Worm (Caenorhabditis elegans): ENCODE data around the gene dhhc-9.

Gene dhhc-9

DNA sequence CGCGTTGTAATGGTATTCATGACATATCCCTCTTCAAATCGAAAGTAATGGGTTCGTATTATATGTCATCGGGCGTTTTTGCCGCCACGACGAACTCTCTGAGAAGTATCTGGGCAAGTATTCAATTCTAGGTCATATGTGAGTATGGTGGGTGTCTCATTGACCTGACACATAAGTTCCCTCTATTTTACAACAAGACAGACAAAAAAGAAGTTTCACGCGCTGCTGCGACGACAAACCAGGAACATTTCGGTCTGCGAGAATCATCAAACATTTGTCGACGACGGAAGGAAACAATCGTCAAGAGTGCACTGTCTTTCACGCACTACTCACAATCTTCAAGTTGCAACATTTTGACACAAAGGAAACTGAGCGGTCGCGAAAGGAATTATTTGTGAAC, 23.4 kb upstream of the dhhc-9 start:
- no peak for TF ChIP-seq ceh-91 (GFP tag; IDR thresholded peaks at IDR 0.05)
- TF ChIP-seq T07F8.4 (tag; optimal IDR thresholded peaks at IDR 0.05): no peak
- TF ChIP-seq F37B4.10 (GFP tag; IDR thresholded peaks at IDR 0.05): no peak
- TF ChIP-seq unc-130 (GFP tag; optimal IDR thresholded peaks at IDR 0.05): no peak
- no peak for TF ChIP-seq nhr-80 (tag; optimal IDR thresholded peaks at IDR 0.05)
- no peak for TF ChIP-seq mxl-1 (tag; optimal IDR thresholded peaks at IDR 0.05)
- no peak for TF ChIP-seq atf-7 (tag; optimal IDR thresholded peaks at IDR 0.05)
- no peak for TF ChIP-seq snpc-1.3 (tag; optimal IDR thresholded peaks at IDR 0.05; ENCODE audit: insufficient read depth)
- no peak for TF ChIP-seq Y56A3A.18 (GFP tag; IDR thresholded peaks at IDR 0.05)

- TF ChIP-seq ama-1 (optimal IDR thresholded peaks at IDR 0.05): no peak
- TF ChIP-seq ama-1 (GFP tag; optimal IDR thresholded peaks at IDR 0.05): no peak
- peak; percentile 47 for TF ChIP-seq ets-4 (GFP tag; optimal IDR thresholded peaks at IDR 0.05)
- peak; percentile 76 for TF ChIP-seq unc-62 (GFP tag; optimal IDR thresholded peaks at IDR 0.05)
- TF ChIP-seq bed-2 (GFP tag; IDR thresholded peaks at IDR 0.05): no peak
- TF ChIP-seq let-526 (GFP tag; IDR thresholded peaks at IDR 0.05): no peak
- peak; percentile 96 for TF ChIP-seq nhr-80 (tag; optimal IDR thresholded peaks at IDR 0.05)
- peak; percentile 13 for TF ChIP-seq chd-7 (tag; optimal IDR thresholded peaks at IDR 0.05)
- no peak for TF ChIP-seq madf-10 (tag; optimal IDR thresholded peaks at IDR 0.05)
- peak; percentile 12 for TF ChIP-seq nhr-90 (tag; optimal IDR thresholded peaks at IDR 0.05)
- TF ChIP-seq attf-3 (GFP tag; conservative IDR thresholded peaks at IDR 0.05): no peak
- no peak for TF ChIP-seq ceh-27 (GFP tag; optimal IDR thresholded peaks at IDR 0.05)
- TF ChIP-seq ekl-4 (GFP tag; IDR thresholded peaks at IDR 0.05): peak; percentile 12; the same call in 1 of the 2 replicates
- no peak for TF ChIP-seq ztf-3 (GFP tag; optimal IDR thresholded peaks at IDR 0.05)
- no peak for TF ChIP-seq tbx-9 (tag; optimal IDR thresholded peaks at IDR 0.05; ENCODE audit: borderline replicate concordance)
- TF ChIP-seq let-607 (tag; optimal IDR thresholded peaks at IDR 0.05): peak; percentile 86 to 92
- TF ChIP-seq xnd-1 (tag; optimal IDR thresholded peaks at IDR 0.05): no peak
- TF ChIP-seq lsy-27 (tag; optimal IDR thresholded peaks at IDR 0.05; ENCODE audit: borderline replicate concordance, insufficient read depth): no peak
- no peak for TF ChIP-seq attf-5 (GFP tag; optimal IDR thresholded peaks at IDR 0.05)
- peak; percentile 29 for TF ChIP-seq atf-7 (tag; optimal IDR thresholded peaks at IDR 0.05)
- peak; percentile 58; the same call in 1 of the 2 replicates for TF ChIP-seq dox-1 (GFP tag; IDR thresholded peaks at IDR 0.05)
- peak; percentile 70 for TF ChIP-seq ztf-22 (GFP tag; optimal IDR thresholded peaks at IDR 0.05)
- no peak for TF ChIP-seq ztf-6 (GFP tag; IDR thresholded peaks at IDR 0.05)
- no peak for TF ChIP-seq ztf-26 (tag; optimal IDR thresholded peaks at IDR 0.05)
- no peak for TF ChIP-seq F55B11.4 (tag; optimal IDR thresholded peaks at IDR 0.05; ENCODE audit: borderline replicate concordance, insufficient read depth)
Observed at ce11 chrX:2422123-2422522, 20.3 kb upstream of the dhhc-9 start.

DNA sequence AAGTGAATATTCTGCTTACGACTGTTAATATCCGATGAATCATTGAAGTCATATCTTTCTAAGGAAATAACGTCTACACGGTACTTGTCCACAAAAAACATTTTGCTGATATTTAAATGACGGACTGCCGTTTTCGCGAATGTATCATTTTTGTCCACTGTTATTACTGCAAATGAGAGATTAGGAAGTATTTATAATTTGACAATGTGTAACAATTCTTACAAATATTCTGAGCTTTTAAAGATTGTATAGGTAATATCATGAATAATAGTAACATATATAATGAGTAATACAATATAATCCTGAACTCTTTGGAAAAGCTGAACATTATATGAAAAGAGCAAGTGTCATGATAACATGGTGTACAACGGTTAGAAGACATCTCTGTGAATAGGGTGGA, 17.9 kb upstream of the dhhc-9 start, which contains the start of gene glr-7:
Gene glr-7 (minus strand): TSS at position 101 of the 400 bp plus-strand sequence.
- TF ChIP-seq tbx-9 (tag; optimal IDR thresholded peaks at IDR 0.05; ENCODE audit: borderline replicate concordance) (no peak), Y67H2A.10 (GFP tag; conservative IDR thresholded peaks at IDR 0.05) (no peak), hrde-1 (tag; optimal IDR thresholded peaks at IDR 0.05; ENCODE audit: borderline replicate concordance) (no peak), cebp-2 (GFP tag; IDR thresholded peaks at IDR 0.05) (no peak), ceh-100 (GFP tag; IDR thresholded peaks at IDR 0.05) (no peak), lsy-27 (tag; optimal IDR thresholded peaks at IDR 0.05; ENCODE audit: borderline replicate concordance, insufficient read depth) (no peak)

Measured in whole organism, young adult.